Fruit fly (Drosophila melanogaster) whole organism, embryonic: ENCODE data around the gene tup.
A peak's percentile ranks its signal among the peaks of the same experiment; 100 is the strongest.

Source experiments
- CG10267 ChIP-seq: fragments of 200-800 bp; sonication (Bioruptor generic); optimal IDR thresholded peaks from 2 replicates; lab custom pipeline; 2018; ENCODE audit warnings: missing biosample characterization, mild to moderate bottlenecking, missing genetic modification characterization, moderate library complexity
- CG10366 ChIP-seq: fragments of 200-800 bp; sonication (Bioruptor generic); IDR thresholded peaks from 2 replicates; pipeline ENCODE4 v1.3.6; 2022; ENCODE audit warnings: missing biosample characterization, missing genetic modification characterization
- CG11093 ChIP-seq: fragments of 200-800 bp; sonication (Bioruptor generic); IDR thresholded peaks from 3 replicates; pipeline ENCODE4 v1.3.6; 2022; ENCODE audit warnings: missing biosample characterization, missing genetic modification characterization
- CG12659 ChIP-seq: fragments of 200-800 bp; sonication (Bioruptor generic); optimal IDR thresholded peaks from 3 replicates; lab custom pipeline; 2017; ENCODE audit warnings: mild to moderate bottlenecking, missing biosample characterization, missing genetic modification reagents, missing genetic modification characterization
- CG15479 ChIP-seq: fragments of 200-800 bp; sonication (Bioruptor generic); optimal IDR thresholded peaks from 3 replicates; lab custom pipeline; 2019; ENCODE audit warnings: missing biosample characterization, mild to moderate bottlenecking, missing genetic modification characterization, moderate library complexity
- CG15514 ChIP-seq: fragments of 200-800 bp; sonication (Bioruptor generic); optimal IDR thresholded peaks from 3 replicates; lab custom pipeline; 2017; ENCODE audit warnings: missing biosample characterization, missing genetic modification characterization, mild to moderate bottlenecking, moderate library complexity, missing genetic modification reagents
- CG15601 ChIP-seq: fragments of 200-800 bp; sonication (Bioruptor generic); optimal IDR thresholded peaks from 3 replicates; lab custom pipeline; 2019; ENCODE audit warnings: missing biosample characterization, mild to moderate bottlenecking, missing genetic modification characterization, moderate library complexity
- CG1602 ChIP-seq: fragments of 200-800 bp; sonication (Bioruptor generic); optimal IDR thresholded peaks from 3 replicates; lab custom pipeline; 2016; ENCODE audit warnings: missing biosample characterization, missing genetic modification characterization
- CG16779 ChIP-seq: fragments of 200-800 bp; sonication (Bioruptor generic); IDR thresholded peaks from 2 replicates; pipeline ENCODE4 v1.3.6; 2022; ENCODE audit warnings: missing biosample characterization, missing genetic modification characterization
- CG16815 ChIP-seq: fragments of 200-800 bp; sonication (Bioruptor generic); optimal IDR thresholded peaks from 3 replicates; lab custom pipeline; 2017; ENCODE audit warnings: missing biosample characterization, mild to moderate bottlenecking, missing genetic modification characterization
- CG17328 ChIP-seq: fragments of 200-800 bp; sonication (Bioruptor generic); IDR thresholded peaks from 2 replicates; pipeline ENCODE4 v1.3.6; 2022; ENCODE audit warnings: missing biosample characterization, missing genetic modification characterization
- CG17912 ChIP-seq: fragments of 200-800 bp; sonication (Bioruptor generic); optimal IDR thresholded peaks from 2 replicates; lab custom pipeline; 2018; ENCODE audit warnings: missing biosample characterization, mild to moderate bottlenecking, missing genetic modification characterization
- CG2712 ChIP-seq: fragments of 200-800 bp; optimal IDR thresholded peaks from 3 replicates; lab custom pipeline; 2019; ENCODE audit warnings: missing biosample characterization, mild to moderate bottlenecking, missing genetic modification characterization, moderate library complexity
- CG31441 ChIP-seq: fragments of 200-800 bp; sonication (Bioruptor generic); IDR thresholded peaks from 2 replicates; pipeline ENCODE4 v1.3.6; 2022; ENCODE audit warnings: missing biosample characterization, missing genetic modification characterization
- CG3163 ChIP-seq: fragments of 200-800 bp; sonication (Bioruptor generic); optimal IDR thresholded peaks from 3 replicates; lab custom pipeline; 2016; ENCODE audit warnings: missing biosample characterization, missing genetic modification characterization
- CG33557 ChIP-seq: fragments of 200-800 bp; sonication (Bioruptor generic); optimal IDR thresholded peaks from 2 replicates; lab custom pipeline; 2019; ENCODE audit warnings: missing biosample characterization, mild to moderate bottlenecking, missing genetic modification characterization, moderate library complexity
- CG3838 ChIP-seq: fragments of 200-800 bp; sonication (Bioruptor generic); optimal IDR thresholded peaks from 3 replicates; lab custom pipeline; 2016; ENCODE audit warnings: missing biosample characterization, missing genetic modification characterization
- CG4617 ChIP-seq: fragments of 200-800 bp; sonication (Bioruptor generic); optimal IDR thresholded peaks from 3 replicates; lab custom pipeline; 2016; ENCODE audit warnings: missing biosample characterization, missing genetic modification characterization, borderline replicate concordance
- CG6765 ChIP-seq: fragments of 200-800 bp; sonication (Bioruptor generic); optimal IDR thresholded peaks from 3 replicates; lab custom pipeline; 2017; ENCODE audit warnings: missing biosample characterization, mild to moderate bottlenecking, missing genetic modification characterization
- CG7786 ChIP-seq: fragments of 200-800 bp; sonication (Bioruptor generic); optimal IDR thresholded peaks from 2 replicates; lab custom pipeline; 2016; ENCODE audit warnings: missing biosample characterization, missing genetic modification characterization
- CG7839 ChIP-seq: fragments of 200-800 bp; sonication (Bioruptor generic); optimal IDR thresholded peaks from 3 replicates; lab custom pipeline; 2018; ENCODE audit warnings: missing biosample characterization, mild to moderate bottlenecking, missing genetic modification characterization, moderate library complexity
- CG7963 ChIP-seq: fragments of 200-800 bp; sonication (Bioruptor generic); IDR thresholded peaks from 3 replicates; pipeline ENCODE4 v1.3.6; 2022; ENCODE audit warnings: missing biosample characterization, missing genetic modification characterization; ENCODE audit not compliant: partially characterized antibody
- CG8388 ChIP-seq: fragments of 200-800 bp; sonication (Bioruptor generic); optimal IDR thresholded peaks from 2 replicates; lab custom pipeline; 2019; ENCODE audit warnings: missing biosample characterization, mild to moderate bottlenecking, missing genetic modification characterization, moderate library complexity
- CG8765 ChIP-seq: fragments of 200-800 bp; sonication (Bioruptor generic); IDR thresholded peaks from 2 replicates; pipeline ENCODE4 v1.3.6; 2022; ENCODE audit warnings: missing biosample characterization, missing genetic modification characterization
- CG8924 ChIP-seq: fragments of 200-800 bp; optimal IDR thresholded peaks from 3 replicates; lab custom pipeline; 2019; ENCODE audit warnings: missing biosample characterization, mild to moderate bottlenecking, missing genetic modification characterization, moderate library complexity
- Chrac-16 ChIP-seq: fragments of 200-800 bp; sonication (Bioruptor generic); optimal IDR thresholded peaks from 3 replicates; lab custom pipeline; 2016; ENCODE audit warnings: missing biosample characterization, missing genetic modification characterization
- Ets97D ChIP-seq: fragments of 200-800 bp; sonication (Bioruptor generic); optimal IDR thresholded peaks from 3 replicates; lab custom pipeline; 2016; ENCODE audit warnings: missing biosample characterization, missing genetic modification characterization
- HmgD ChIP-seq: fragments of 200-800 bp; sonication (Bioruptor generic); optimal IDR thresholded peaks from 3 replicates; lab custom pipeline; 2016; ENCODE audit warnings: missing biosample characterization, missing genetic modification characterization
- MESR4 ChIP-seq: fragments of 200-800 bp; sonication (Bioruptor generic); optimal IDR thresholded peaks from 2 replicates; lab custom pipeline; 2018; ENCODE audit warnings: missing biosample characterization, mild to moderate bottlenecking, missing genetic modification characterization, moderate library complexity
- Oaz ChIP-seq: fragments of 200-800 bp; sonication (Bioruptor generic); IDR thresholded peaks from 2 replicates; pipeline ENCODE4 v1.3.6; 2022; ENCODE audit warnings: missing biosample characterization, missing genetic modification characterization
- Opbp ChIP-seq: fragments of 200-800 bp; sonication (Bioruptor generic); IDR thresholded peaks from 3 replicates; pipeline ENCODE4 v1.3.6; 2022; ENCODE audit warnings: missing biosample characterization, missing genetic modification characterization; ENCODE audit not compliant: partially characterized antibody
- Spps ChIP-seq: fragments of 200-800 bp; sonication (Bioruptor generic); optimal IDR thresholded peaks from 2 replicates; lab custom pipeline; 2018; ENCODE audit warnings: missing biosample characterization, mild to moderate bottlenecking, missing genetic modification characterization
- Xrp1 ChIP-seq: fragments of 200-800 bp; sonication (Bioruptor generic); IDR thresholded peaks from 2 replicates; pipeline ENCODE4 v1.3.6; 2022; ENCODE audit warnings: missing biosample characterization, missing genetic modification characterization
- bcd ChIP-seq: fragments of 200-800 bp; sonication (Bioruptor generic); optimal IDR thresholded peaks from 2 replicates; lab custom pipeline; 2017; ENCODE audit warnings: missing biosample characterization, mild to moderate bottlenecking, missing genetic modification characterization
- cad ChIP-seq: fragments of >200 bp; optimal IDR thresholded peaks from 2 replicates; lab custom pipeline; 2017; ENCODE audit warnings: missing biosample characterization, missing genetic modification characterization
- crc ChIP-seq: fragments of 200-800 bp; sonication (Bioruptor generic); optimal IDR thresholded peaks from 2 replicates; lab custom pipeline; 2016; ENCODE audit warnings: missing biosample characterization, missing genetic modification characterization
- dan ChIP-seq: fragments of 200-800 bp; sonication (Bioruptor generic); IDR thresholded peaks from 2 replicates; pipeline ENCODE4 v1.3.6; 2022; ENCODE audit warnings: missing biosample characterization, missing genetic modification characterization
- emc ChIP-seq: fragments of 200-800 bp; sonication (Bioruptor generic); optimal IDR thresholded peaks from 2 replicates; lab custom pipeline; 2016; ENCODE audit warnings: missing biosample characterization, missing genetic modification characterization
- fd64A ChIP-seq: fragments of 200-800 bp; sonication (Bioruptor generic); optimal IDR thresholded peaks from 3 replicates; lab custom pipeline; 2018; ENCODE audit warnings: missing biosample characterization, mild to moderate bottlenecking, missing genetic modification characterization
- grau ChIP-seq: fragments of 200-800 bp; optimal IDR thresholded peaks from 3 replicates; lab custom pipeline; 2019; ENCODE audit warnings: missing biosample characterization, mild to moderate bottlenecking, missing genetic modification characterization, moderate library complexity
- gro ChIP-seq: fragments of 200-800 bp; sonication (Bioruptor generic); optimal IDR thresholded peaks from 2 replicates; lab custom pipeline; 2016; ENCODE audit warnings: missing biosample characterization, missing genetic modification characterization
- hkb ChIP-seq, 2 experiments: fragments of 200-800 bp in 1 of 2; fragments of >200 bp in 1 of 2; sonication (Bioruptor generic) in 1 of 2; IDR thresholded peaks in 1 of 2; optimal IDR thresholded peaks in 1 of 2; 2 replicates each; pipeline versions ENCODE4 v1.3.6 to Lab custom; 2017 to 2022; ENCODE audit warnings: missing biosample characterization in 1 of 2, missing genetic modification characterization in 1 of 2
- knrl ChIP-seq: fragments of 200-800 bp; sonication (Bioruptor generic); IDR thresholded peaks from 3 replicates; pipeline ENCODE4 v1.3.6; 2022; ENCODE audit warnings: missing biosample characterization, missing genetic modification characterization; ENCODE audit not compliant: partially characterized antibody
- lbe ChIP-seq: fragments of 200-800 bp; sonication (Bioruptor generic); optimal IDR thresholded peaks from 2 replicates; lab custom pipeline; 2016; ENCODE audit warnings: missing biosample characterization, mild to moderate bottlenecking, missing genetic modification characterization
- lov ChIP-seq, 2 experiments: fragments of 200-800 bp in 1 of 2; fragments of >200 bp in 1 of 2; sonication (Bioruptor generic) in 1 of 2; IDR thresholded peaks in 1 of 2; optimal IDR thresholded peaks in 1 of 2; 2 replicates in 1 of 2; 3 replicates in 1 of 2; pipeline versions ENCODE4 v1.3.6 to Lab custom; 2017 to 2022; ENCODE audit warnings: missing biosample characterization in 1 of 2, missing genetic modification characterization in 1 of 2
- pzg ChIP-seq: fragments of 200-800 bp; sonication (Bioruptor generic); optimal IDR thresholded peaks from 3 replicates; lab custom pipeline; 2018; ENCODE audit warnings: missing biosample characterization, mild to moderate bottlenecking, missing genetic modification characterization, moderate library complexity
- sd ChIP-seq: fragments of 200-800 bp; sonication (Bioruptor generic); optimal IDR thresholded peaks from 3 replicates; lab custom pipeline; 2018; ENCODE audit warnings: missing biosample characterization, mild to moderate bottlenecking, missing genetic modification characterization, moderate library complexity
- so ChIP-seq: fragments of 200-800 bp; sonication (Bioruptor generic); IDR thresholded peaks from 3 replicates; pipeline ENCODE4 v1.3.6; 2022; ENCODE audit warnings: missing biosample characterization, missing genetic modification characterization
- twi ChIP-seq: fragments of 200-800 bp; optimal IDR thresholded peaks from 2 replicates; lab custom pipeline; 2019; ENCODE audit warnings: missing biosample characterization, mild to moderate bottlenecking, missing genetic modification characterization, moderate library complexity

The tup gene

DNA sequence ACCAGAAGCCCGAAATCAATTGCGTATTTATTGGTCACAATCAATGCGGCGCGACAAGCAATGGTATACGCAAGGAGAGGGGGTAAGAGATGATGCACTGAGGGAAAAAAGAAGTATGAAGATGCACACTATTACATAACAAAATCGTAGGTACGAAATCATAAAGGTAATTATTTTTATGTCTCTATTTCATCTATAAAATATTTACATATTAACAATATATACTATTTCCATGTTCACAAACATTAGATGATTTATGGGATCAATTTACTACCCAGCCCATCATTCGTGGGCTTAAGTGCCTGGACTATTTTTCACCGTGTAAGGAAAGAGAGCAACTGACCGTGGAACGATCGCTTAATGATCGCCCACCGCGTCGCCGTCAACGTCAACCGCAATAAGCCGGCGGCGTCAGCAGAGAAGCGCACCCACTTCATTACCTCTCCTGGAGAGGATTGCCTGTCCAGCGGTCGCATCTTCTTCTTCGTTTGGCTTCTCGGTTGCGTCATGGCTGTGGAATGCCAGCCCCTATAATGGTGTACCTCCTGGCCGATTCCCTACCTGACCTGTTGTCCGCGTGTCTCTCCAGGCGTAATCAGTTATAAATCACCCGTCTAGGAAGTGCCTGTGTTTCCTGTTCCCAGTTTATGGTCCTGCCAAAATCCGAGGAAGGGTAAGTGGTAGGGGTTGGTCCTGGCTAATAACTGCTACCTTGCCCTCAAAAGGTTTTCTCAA lies 14.1 kb upstream of the tup start (continued):
- no peak for TF ChIP-seq CG3838 (GFP tag; lab: Kevin White, UChicago)
- TF ChIP-seq CG3163 (GFP tag; lab: Kevin White, UChicago) = no peak
- TF ChIP-seq CG15514 (GFP tag; lab: Kevin White, UChicago) = no peak
- peak; percentile 73 for TF ChIP-seq Xrp1 (GFP tag; lab: Robert Waterston, UW)
- TF ChIP-seq Chrac-16 = no peak
- TF ChIP-seq sd (tag; lab: Kevin White, UChicago) = no peak
- no peak for TF ChIP-seq MESR4 (GFP tag; lab: Kevin White, UChicago)
- no peak for TF ChIP-seq CG15601 (tag; lab: Kevin White, UChicago)
- TF ChIP-seq emc (GFP tag; lab: Kevin White, UChicago) = no peak
- TF ChIP-seq bcd (GFP tag; lab: Kevin White, UChicago) = no peak
- no peak for TF ChIP-seq twi (tag; lab: Kevin White, UChicago)
- peak; percentile 36 for TF ChIP-seq CG33557 (GFP tag; lab: Kevin White, UChicago)
- no peak for TF ChIP-seq hkb (optimal IDR thresholded peaks at IDR 0.05; lab: Kevin White, UChicago)
- TF ChIP-seq hkb (GFP tag; IDR thresholded peaks at IDR 0.05; lab: Robert Waterston, UW) = no peak
- TF ChIP-seq CG12659 = no peak
- peak; percentile 55 for TF ChIP-seq CG10267 (tag; lab: Kevin White, UChicago)
- TF ChIP-seq Oaz (GFP tag; lab: Robert Waterston, UW) = no peak
- TF ChIP-seq crc (GFP tag; lab: Kevin White, UChicago) = no peak
- TF ChIP-seq CG15479 (GFP tag; lab: Kevin White, UChicago) = peak; percentile 66
- TF ChIP-seq CG4617 (GFP tag; lab: Kevin White, UChicago) = no peak
- TF ChIP-seq CG31441 (GFP tag; lab: Robert Waterston, UW) = peak; percentile 54
- peak; percentile 34 for TF ChIP-seq CG8924 (tag; lab: Kevin White, UChicago)
- TF ChIP-seq cad (GFP tag; lab: Kevin White, UChicago) = peak; percentile 93
- no peak for TF ChIP-seq Ets97D
- peak; percentile 64; the same call in 1 of the 2 replicates for TF ChIP-seq CG8765 (GFP tag; lab: Robert Waterston, UW)
- no peak for TF ChIP-seq fd64A (GFP tag; lab: Kevin White, UChicago)
- TF ChIP-seq CG7839 (tag; lab: Kevin White, UChicago) = peak; percentile 38
- no peak for TF ChIP-seq HmgD (GFP tag; lab: Kevin White, UChicago)
- no peak for TF ChIP-seq pzg
- no peak for TF ChIP-seq gro (GFP tag; lab: Kevin White, UChicago)
- peak; percentile 9 for TF ChIP-seq grau (tag; lab: Kevin White, UChicago)
- peak; percentile 2 for TF ChIP-seq CG1602 (GFP tag; lab: Kevin White, UChicago)
- TF ChIP-seq lov (optimal IDR thresholded peaks at IDR 0.05; lab: Kevin White, UChicago) = no peak
- TF ChIP-seq lov (GFP tag; IDR thresholded peaks at IDR 0.05; lab: Robert Waterston, UW) = no peak
- no peak for TF ChIP-seq CG6765 (GFP tag; lab: Kevin White, UChicago)

DNA sequence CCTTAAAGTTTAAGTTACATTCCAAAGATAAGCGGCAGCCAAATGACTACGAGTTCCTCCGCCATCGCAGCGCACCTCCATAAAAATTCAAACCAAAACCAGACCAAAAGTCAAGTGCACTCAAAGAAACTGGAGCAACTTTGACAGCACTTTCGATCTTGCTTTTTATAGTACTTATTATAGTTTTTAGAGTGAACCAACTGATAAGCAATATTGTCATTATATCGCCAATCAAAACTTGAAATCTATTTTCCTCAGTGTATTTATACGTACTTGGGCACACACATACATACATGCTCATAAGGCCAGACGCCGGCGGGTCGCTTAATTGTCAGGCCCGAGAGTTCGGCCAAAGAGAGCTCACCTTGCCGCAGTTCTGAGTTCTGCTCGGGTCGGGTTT lies 9.0 kb upstream of the tup start:
- TF ChIP-seq CG10366 (GFP tag; lab: Robert Waterston, UW) (peak; percentile 32; the same call in 1 of the 2 replicates), lbe (GFP tag; lab: Kevin White, UChicago) (peak; percentile 33), knrl (GFP tag; lab: Robert Waterston, UW) (no peak), CG17328 (peak; percentile 88), CG7963 (no peak), CG11093 (GFP tag; lab: Robert Waterston, UW) (peak; percentile 38; the same call in 1 of the 3 replicates), dan (peak; percentile 84), CG2712 (peak; percentile 91), CG17912 (GFP tag; lab: Kevin White, UChicago) (no peak), Opbp (GFP tag; lab: Robert Waterston, UW) (no peak), CG7786 (GFP tag; lab: Kevin White, UChicago) (peak; percentile 62), CG16779 (no peak), CG8388 (GFP tag; lab: Kevin White, UChicago) (peak; percentile 79), CG16815 (peak; percentile 84), Spps (tag; lab: Kevin White, UChicago) (peak; percentile 83), so (GFP tag; lab: Robert Waterston, UW) (peak; percentile 72; the same call in 2 of the 3 replicates)
